Fruit fly (Drosophila melanogaster): ENCODE data around the gene BicD.

BicD gene

DNA sequence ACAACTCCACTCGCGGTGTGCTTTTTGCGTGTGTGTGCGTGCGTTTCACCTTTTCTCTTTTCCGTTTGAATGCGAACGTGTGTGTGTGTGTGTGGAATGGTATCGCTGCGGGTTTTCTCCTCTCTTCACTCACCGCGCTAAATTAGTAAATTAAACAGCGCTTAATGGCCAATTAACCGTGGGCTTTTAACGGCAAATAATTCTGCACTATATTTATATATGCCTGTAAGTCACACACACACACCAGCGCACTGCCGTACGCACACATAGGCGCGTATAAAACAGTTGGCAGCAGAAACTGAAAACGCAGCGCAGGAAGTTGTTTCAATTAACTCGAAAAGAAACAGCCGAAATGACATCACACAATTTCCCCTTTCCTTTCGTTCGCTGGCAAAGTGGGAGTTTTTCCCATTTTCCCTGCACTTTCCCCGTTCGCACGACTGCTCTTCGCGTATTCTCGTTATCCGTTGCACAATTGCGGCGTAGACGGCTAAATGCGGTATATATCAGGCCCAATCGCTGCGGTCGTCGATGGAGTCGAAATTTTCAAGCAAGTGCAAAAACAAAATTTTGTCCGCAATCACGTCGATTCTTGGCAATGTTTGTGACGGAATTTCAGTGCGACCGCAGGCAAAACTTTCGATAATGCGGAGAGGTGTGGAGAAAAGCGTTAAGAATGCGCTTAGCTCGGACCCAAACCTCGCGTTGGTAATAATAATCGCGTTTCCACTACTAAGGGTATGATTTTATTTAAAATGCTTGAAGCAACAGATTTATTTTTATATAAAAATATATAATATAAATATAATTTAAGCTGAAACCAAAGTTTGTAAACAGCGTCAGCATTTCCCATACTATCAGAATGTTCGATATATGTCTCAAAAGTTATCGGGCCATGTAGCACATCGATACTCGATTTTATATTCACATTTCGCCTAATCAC, at the start of gene BicD (continued):
- TF ChIP-seq run (tag; optimal IDR thresholded peaks at IDR 0.05) (peak; percentile 12), hb (GFP tag; IDR thresholded peaks at IDR 0.05; ENCODE audit: partially characterized antibody) (no peak; the same call in 2 of the 3 replicates), zen (tag; optimal IDR thresholded peaks at IDR 0.05) (peak; percentile 42), CG17385 (GFP tag; optimal IDR thresholded peaks at IDR 0.05) (peak; percentile 29), gsb-n (tag; optimal IDR thresholded peaks at IDR 0.05) (peak; percentile 3), sisA (GFP tag; IDR thresholded peaks at IDR 0.05) (no peak), CG10267 (tag; optimal IDR thresholded peaks at IDR 0.05) (peak; percentile 69), so (GFP tag; IDR thresholded peaks at IDR 0.05) (no peak), D19A (tag; optimal IDR thresholded peaks at IDR 0.05) (no peak), Atf3 (GFP tag; optimal IDR thresholded peaks at IDR 0.05) (no peak), CG9215 (GFP tag; IDR thresholded peaks at IDR 0.05) (no peak), sob (GFP tag; IDR thresholded peaks at IDR 0.05) (peak; percentile 26; the same call in 1 of the 2 replicates), CG12391 (tag; optimal IDR thresholded peaks at IDR 0.05) (peak; percentile 53), Gsc (GFP tag; IDR thresholded peaks at IDR 0.05) (no peak), Lim3 (GFP tag; IDR thresholded peaks at IDR 0.05) (no peak), CG13123 (GFP tag; optimal IDR thresholded peaks at IDR 0.05) (no peak), hth (optimal IDR thresholded peaks at IDR 0.05) (no peak), ind (GFP tag; optimal IDR thresholded peaks at IDR 0.05) (no peak), Oli (tag; optimal IDR thresholded peaks at IDR 0.05) (no peak), CG15479 (GFP tag; optimal IDR thresholded peaks at IDR 0.05) (no peak), ttk (GFP tag; IDR thresholded peaks at IDR 0.05) (no peak), CG32772 (GFP tag; IDR thresholded peaks at IDR 0.05) (no peak), CG32532 (GFP tag; IDR thresholded peaks at IDR 0.05) (no peak), twi (tag; optimal IDR thresholded peaks at IDR 0.05) (no peak), CG4360 (GFP tag; IDR thresholded peaks at IDR 0.05) (no peak), gcm (GFP tag; optimal IDR thresholded peaks at IDR 0.05) (no peak), insv (GFP tag; optimal IDR thresholded peaks at IDR 0.05) (no peak), MBD-R2 (GFP tag; IDR thresholded peaks at IDR 0.05) (peak; percentile 52), tll (GFP tag; optimal IDR thresholded peaks at IDR 0.05) (no peak), ewg (GFP tag; optimal IDR thresholded peaks at IDR 0.05) (no peak), GATAe (GFP tag; conservative IDR thresholded peaks at IDR 0.05) (no peak), amos (GFP tag; IDR thresholded peaks at IDR 0.05; ENCODE audit: partially characterized antibody) (peak; percentile 62), CHES-1-like (GFP tag; optimal IDR thresholded peaks at IDR 0.05) (no peak), dmrt99B (tag; optimal IDR thresholded peaks at IDR 0.05) (no peak), Adf1 (GFP tag; IDR thresholded peaks at IDR 0.05) (no peak; the same call in 1 of the 2 replicates), Dll (GFP tag; IDR thresholded peaks at IDR 0.05; ENCODE audit: partially characterized antibody) (peak; percentile 78), CG8290 (GFP tag; optimal IDR thresholded peaks at IDR 0.05) (peak; percentile 84), CG8290 (tag; optimal IDR thresholded peaks at IDR 0.05) (peak in 1 of 2 experiments; percentile 69), al (GFP tag; IDR thresholded peaks at IDR 0.05) (no peak), grau (tag; optimal IDR thresholded peaks at IDR 0.05) (peak; percentile 20), Ets65A (GFP tag) (no peak), CG7987 (GFP tag; optimal IDR thresholded peaks at IDR 0.05) (no peak), Lpt (GFP tag; optimal IDR thresholded peaks at IDR 0.05) (no peak), unc-4 (GFP tag; IDR thresholded peaks at IDR 0.05; ENCODE audit: partially characterized antibody) (peak; percentile 78), CG11247 (GFP tag; IDR thresholded peaks at IDR 0.05) (no peak), unpg (GFP tag; optimal IDR thresholded peaks at IDR 0.05) (no peak), esg (GFP tag; conservative IDR thresholded peaks at IDR 0.05) (no peak), bcd (GFP tag; optimal IDR thresholded peaks at IDR 0.05) (no peak), CG14710 (tag; optimal IDR thresholded peaks at IDR 0.05) (peak; percentile 76), cad (GFP tag; optimal IDR thresholded peaks at IDR 0.05) (no peak)

Data from whole organism, embryonic.